Worm (Caenorhabditis elegans) whole organism, L4/young adult: ENCODE data around the gene unc-68.

Experiments
- W03F9.2 ChIP-seq: fragments of 150-350 bp; optimal IDR thresholded peaks from 2 replicates; lab custom pipeline; 2014; ENCODE audit warnings: missing biosample characterization, missing genetic modification characterization
- dao-5 ChIP-seq: sonication (generic microtip); optimal IDR thresholded peaks from 2 replicates; lab custom pipeline; 2016; ENCODE audit warnings: missing genotype, missing genetic modification characterization, moderate library complexity, missing compliant biosample characterization
- him-1 ChIP-seq: sonication (generic microtip); optimal IDR thresholded peaks from 2 replicates; lab custom pipeline; 2016; ENCODE audit warnings: missing genotype, missing genetic modification reagents, missing genetic modification characterization, missing compliant biosample characterization

Gene unc-68

ce11 chrV:6928938-6929337 lies at the start of gene unc-68:
Gene unc-68 (minus strand): TSS chrV:6929038.
- TF ChIP-seq him-1 (no peak), dao-5 (no peak), W03F9.2 (no peak)

ce11 chrV:6976047-6976446 lies 47.2 kb upstream of the unc-68 start, which contains the start of gene srx-16:
Gene srx-16 (plus strand): TSS chrV:6976347.
- no peak for TF ChIP-seq dao-5
- no peak for TF ChIP-seq W03F9.2
- no peak for TF ChIP-seq him-1

ce11 chrV:6971567-6971966 lies 42.7 kb upstream of the unc-68 start, which contains the start of gene srx-59:
Gene srx-59 (plus strand): TSS chrV:6971867.
- TF ChIP-seq dao-5 (no peak), W03F9.2 (no peak), him-1 (no peak)

ce11 chrV:6969950-6970532 lies 41.2 kb upstream of the unc-68 start, which contains the start of gene ptr-15:
Gene ptr-15 (minus strand): TSS chrV:6970000.
- no peak for TF ChIP-seq W03F9.2
- TF ChIP-seq him-1: no peak
- TF ChIP-seq dao-5: no peak

- TF ChIP-seq W03F9.2: no peak
- TF ChIP-seq dao-5: no peak
- TF ChIP-seq him-1: no peak
Observed at ce11 chrV:6956237-6956636, 27.4 kb upstream of the unc-68 start, which contains the start of gene mec-1. Gene mec-1 (plus strand): TSS chrV:6956537.

- TF ChIP-seq W03F9.2 (no peak), dao-5 (no peak), him-1 (no peak)
Observed at ce11 chrV:6953797-6954196, 25.0 kb upstream of the unc-68 start, which contains the start of gene srg-31. Gene srg-31 (minus strand): TSS chrV:6953897.

- TF ChIP-seq dao-5 (no peak), him-1 (no peak), W03F9.2 (no peak)
Observed at ce11 chrV:6951306-6951705, 22.5 kb upstream of the unc-68 start, which contains the start of gene T07H8.11. Gene T07H8.11 (minus strand): TSS chrV:6951406.

- TF ChIP-seq dao-5: no peak
- TF ChIP-seq W03F9.2: no peak
- no peak for TF ChIP-seq him-1
Observed at ce11 chrV:6949770-6950169, 20.9 kb upstream of the unc-68 start, which contains the start of gene Y57E12B.11. Gene Y57E12B.11 (minus strand): TSS chrV:6949870.

- TF ChIP-seq him-1: no peak
- no peak for TF ChIP-seq dao-5
- no peak for TF ChIP-seq W03F9.2
Observed at ce11 chrV:6948225-6948624, 19.4 kb upstream of the unc-68 start, which contains the start of gene Y57E12B.1. Gene Y57E12B.1 (plus strand): TSS chrV:6948525.

- TF ChIP-seq W03F9.2 (no peak), dao-5 (no peak), him-1 (no peak)
Observed at ce11 chrV:6947442-6947841, 18.6 kb upstream of the unc-68 start, which contains the start of gene Y57E12B.4. Gene Y57E12B.4 (minus strand): TSS chrV:6947542.

- no peak for TF ChIP-seq W03F9.2
- no peak for TF ChIP-seq dao-5
- TF ChIP-seq him-1: no peak
Observed at ce11 chrV:6935878-6936277, 7.0 kb upstream of the unc-68 start, which contains the start of gene Y57E12B.10. Gene Y57E12B.10 (minus strand): TSS chrV:6935978.

ce11 chrV:6934212-6934611 lies 5.4 kb upstream of the unc-68 start, which contains the start of gene lipl-6:
Gene lipl-6 (minus strand): TSS chrV:6934312.
- TF ChIP-seq W03F9.2: no peak
- no peak for TF ChIP-seq dao-5
- no peak for TF ChIP-seq him-1

ce11 chrV:6930284-6930683 lies 1.4 kb upstream of the unc-68 start:
- TF ChIP-seq dao-5: no peak
- TF ChIP-seq him-1: no peak
- TF ChIP-seq W03F9.2: no peak

- no peak for TF ChIP-seq him-1
- no peak for TF ChIP-seq W03F9.2
- no peak for TF ChIP-seq dao-5
Observed at ce11 chrV:6926633-6927032, 2.2 kb downstream of the unc-68 start.

ce11 chrV:6919251-6919650 lies 9.6 kb downstream of the unc-68 start:
- TF ChIP-seq him-1: no peak
- no peak for TF ChIP-seq W03F9.2
- TF ChIP-seq dao-5: no peak

- TF ChIP-seq dao-5: no peak
- TF ChIP-seq him-1: no peak
- no peak for TF ChIP-seq W03F9.2
Observed at ce11 chrV:6917280-6917679, 11.6 kb downstream of the unc-68 start.

ce11 chrV:6906435-6906834 lies 22.4 kb downstream of the unc-68 start:
- TF ChIP-seq dao-5: no peak
- no peak for TF ChIP-seq W03F9.2
- no peak for TF ChIP-seq him-1
